Worm (Caenorhabditis elegans) whole organism, L3 larva: ENCODE data around the gene C13A2.12.

Experiments
- R02D3.7 ChIP-seq: fragments of 150-350 bp; optimal IDR thresholded peaks from 2 replicates; lab custom pipeline; 2014; ENCODE audit warnings: missing biosample characterization, missing genetic modification characterization
- nhr-237 ChIP-seq: fragments of 150-350 bp; optimal IDR thresholded peaks from 2 replicates; lab custom pipeline; 2014; ENCODE audit warnings: missing biosample characterization, missing genetic modification characterization
- pqm-1 ChIP-seq: fragments of 150-350 bp; optimal IDR thresholded peaks from 2 replicates; lab custom pipeline; 2017; ENCODE audit warnings: missing biosample characterization, missing genetic modification characterization, inconsistent platforms
- unc-39 ChIP-seq: sonication (generic microtip); optimal IDR thresholded peaks from 4 replicates; lab custom pipeline; 2017; ENCODE audit warnings: missing biosample characterization, missing genetic modification characterization

- no peak for TF ChIP-seq nhr-237 (tag; lab: Kevin White, UChicago)
- TF ChIP-seq pqm-1 (tag; lab: Kevin White, UChicago): no peak
- no peak for TF ChIP-seq R02D3.7
- TF ChIP-seq unc-39 (tag; lab: Kevin White, UChicago): no peak
Measured at ce11 chrV:7269399-7269798, 10.3 kb downstream of the C13A2.12 start, which contains the start of gene C13A2.6.
